Worm (Caenorhabditis elegans) whole organism, late embryonic: ENCODE data around the gene R09E10.5.

Experiments
- ahr-1 ChIP-seq: sonication (generic microtip); optimal IDR thresholded peaks from 2 replicates; lab custom pipeline; 2016; ENCODE audit warnings: missing genetic modification characterization, missing compliant biosample characterization
- ceh-2 ChIP-seq: sonication (generic microtip); optimal IDR thresholded peaks from 2 replicates; lab custom pipeline; 2016; ENCODE audit warnings: missing genotype, missing genetic modification characterization, missing compliant biosample characterization
- ceh-34 ChIP-seq: sonication (generic microtip); optimal IDR thresholded peaks from 2 replicates; lab custom pipeline; 2016; ENCODE audit warnings: mild to moderate bottlenecking, missing genetic modification characterization, missing compliant biosample characterization
- ceh-9 ChIP-seq: sonication (generic microtip); optimal IDR thresholded peaks from 2 replicates; lab custom pipeline; 2016; ENCODE audit warnings: mild to moderate bottlenecking, missing genetic modification characterization, inconsistent platforms, missing compliant biosample characterization
- che-1 ChIP-seq: sonication (generic microtip); optimal IDR thresholded peaks from 2 replicates; lab custom pipeline; 2016; ENCODE audit warnings: mild to moderate bottlenecking, missing genetic modification characterization, missing compliant biosample characterization
- pag-3 ChIP-seq: sonication (generic microtip); optimal IDR thresholded peaks from 2 replicates; lab custom pipeline; 2016; ENCODE audit warnings: missing compliant biosample characterization, missing genetic modification characterization, borderline replicate concordance
- pha-4 ChIP-seq: fragments of 150-350 bp; optimal IDR thresholded peaks from 2 replicates; lab custom pipeline; 2018; ENCODE audit warnings: missing biosample characterization, missing genetic modification reagents, missing genetic modification characterization
- pqm-1 ChIP-seq: sonication (generic microtip); optimal IDR thresholded peaks from 2 replicates; lab custom pipeline; 2016; ENCODE audit warnings: missing genetic modification characterization, missing compliant biosample characterization
- tbx-2 ChIP-seq: sonication (generic microtip); optimal IDR thresholded peaks from 2 replicates; lab custom pipeline; 2016; ENCODE audit warnings: missing genetic modification characterization, missing compliant biosample characterization
- unc-3 ChIP-seq, 2 experiments: fragments of 200-800 bp in 1 of 2; sonication (Bioruptor generic) in 1 of 2; sonication (generic microtip) in 1 of 2; conservative IDR thresholded peaks in 1 of 2; optimal IDR thresholded peaks in 1 of 2; 2 replicates each; pipeline versions ENCODE4 v1.3.6 to Lab custom; 2016 to 2022; ENCODE audit warnings: missing compliant biosample characterization in 2 of 2, missing genetic modification characterization in 2 of 2, missing genetic modification reagents in 1 of 2

DNA sequence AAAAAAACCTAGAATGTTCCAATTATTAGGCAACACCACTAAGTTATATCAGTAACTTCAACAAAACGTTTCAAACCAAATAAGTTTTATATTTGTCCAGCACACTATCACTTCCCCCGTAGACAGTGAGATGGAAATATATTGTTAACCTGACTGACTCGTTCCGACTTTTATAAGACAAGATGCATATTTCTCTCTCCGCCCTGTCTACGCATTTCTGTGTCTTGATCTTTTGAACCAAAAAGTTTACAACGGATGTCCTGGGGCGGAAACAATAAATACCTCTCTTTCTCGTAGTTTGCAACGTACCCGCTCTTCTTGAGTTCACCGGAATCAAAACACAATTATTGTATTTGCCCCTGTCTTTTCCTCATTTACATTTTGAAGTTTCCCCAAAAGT is 50.8 kb downstream of the R09E10.5 start:
- no peak for TF ChIP-seq pag-3 (tag; lab: Kevin White, UChicago)
- no peak for TF ChIP-seq ceh-9 (tag; lab: Kevin White, UChicago)
- TF ChIP-seq che-1 (tag; lab: Kevin White, UChicago) = no peak
- no peak for TF ChIP-seq tbx-2 (tag; lab: Kevin White, UChicago)
- no peak for TF ChIP-seq pha-4 (tag; lab: Kevin White, UChicago)
- TF ChIP-seq pqm-1 (tag; lab: Kevin White, UChicago) = no peak
- TF ChIP-seq ceh-2 (tag; lab: Kevin White, UChicago) = no peak
- no peak for TF ChIP-seq ceh-34 (tag; lab: Kevin White, UChicago)
- TF ChIP-seq ahr-1 = no peak
- TF ChIP-seq unc-3 (GFP tag; conservative IDR thresholded peaks at IDR 0.05; lab: Robert Waterston, UW) = no peak
- no peak for TF ChIP-seq unc-3 (tag; optimal IDR thresholded peaks at IDR 0.05; lab: Kevin White, UChicago)
